Worm (Caenorhabditis elegans): ENCODE data around the gene cyp-35A4.

cyp-35A4 gene

ce11 chrV:4038110-4038509 is 6.7 kb downstream of the cyp-35A4 start, which contains the start of gene C49G7.12:
TSS of gene C49G7.12 (plus strand) at chrV:4038410.
- TF ChIP-seq skn-1 (tag; optimal IDR thresholded peaks at IDR 0.05): no peak
- TF ChIP-seq tbx-2 (tag; optimal IDR thresholded peaks at IDR 0.05): no peak
- TF ChIP-seq nfya-1 (tag; optimal IDR thresholded peaks at IDR 0.05; ENCODE audit: insufficient read depth): no peak
- no peak for TF ChIP-seq jun-1 (tag; optimal IDR thresholded peaks at IDR 0.05)
- no peak for TF ChIP-seq hmg-11 (tag; optimal IDR thresholded peaks at IDR 0.05)
- no peak for TF ChIP-seq mdl-1 (tag; optimal IDR thresholded peaks at IDR 0.05)
- TF ChIP-seq ztf-11 (tag; optimal IDR thresholded peaks at IDR 0.05): no peak
- no peak for TF ChIP-seq fkh-10 (GFP tag; optimal IDR thresholded peaks at IDR 0.05)
- no peak for TF ChIP-seq ceh-9 (tag; optimal IDR thresholded peaks at IDR 0.05)
- TF ChIP-seq egl-27 (tag; optimal IDR thresholded peaks at IDR 0.05): no peak
- no peak for TF ChIP-seq elt-2 (tag; optimal IDR thresholded peaks at IDR 0.05)
- no peak for TF ChIP-seq nhr-12 (tag; optimal IDR thresholded peaks at IDR 0.05)
- no peak for TF ChIP-seq R02D3.7 (tag; optimal IDR thresholded peaks at IDR 0.05)
- TF ChIP-seq mml-1 (tag; optimal IDR thresholded peaks at IDR 0.05): no peak
- TF ChIP-seq ceh-82 (tag; optimal IDR thresholded peaks at IDR 0.05): no peak

ce11 chrV:4038557-4038956 is 7.1 kb downstream of the cyp-35A4 start:
- TF ChIP-seq nhr-11 (tag; optimal IDR thresholded peaks at IDR 0.05) (no peak), ceh-28 (tag; optimal IDR thresholded peaks at IDR 0.05) (no peak), fkh-2 (tag; optimal IDR thresholded peaks at IDR 0.05) (no peak), mdl-1 (tag; optimal IDR thresholded peaks at IDR 0.05) (no peak), egl-5 (tag; optimal IDR thresholded peaks at IDR 0.05) (no peak), nhr-43 (tag; optimal IDR thresholded peaks at IDR 0.05; ENCODE audit: poor library complexity, severe bottlenecking) (no peak), unc-39 (tag; optimal IDR thresholded peaks at IDR 0.05) (no peak), zag-1 (tag; optimal IDR thresholded peaks at IDR 0.05) (no peak), ceh-16 (tag; optimal IDR thresholded peaks at IDR 0.05) (no peak), nhr-67 (tag; optimal IDR thresholded peaks at IDR 0.05) (no peak), jun-1 (tag; optimal IDR thresholded peaks at IDR 0.05) (no peak), nfya-1 (tag; optimal IDR thresholded peaks at IDR 0.05; ENCODE audit: insufficient read depth) (no peak), ztf-11 (tag; optimal IDR thresholded peaks at IDR 0.05) (no peak), snpc-4 (tag; optimal IDR thresholded peaks at IDR 0.05) (no peak), ceh-9 (tag; optimal IDR thresholded peaks at IDR 0.05) (no peak), hmg-11 (tag; optimal IDR thresholded peaks at IDR 0.05) (no peak), fos-1 (tag; optimal IDR thresholded peaks at IDR 0.05) (no peak), ZK546.5 (tag; optimal IDR thresholded peaks at IDR 0.05) (no peak), nhr-23 (tag; optimal IDR thresholded peaks at IDR 0.05) (no peak), elt-1 (tag; optimal IDR thresholded peaks at IDR 0.05) (no peak)

ce11 chrV:4041853-4042424 is 10.5 kb downstream of the cyp-35A4 start, which contains the start of the genes C49G7.10 and irg-2:
TSS of gene C49G7.10 (minus strand) at chrV:4042021.
TSS of gene irg-2 (plus strand) at chrV:4042181.
- TF ChIP-seq nhr-237 (tag; optimal IDR thresholded peaks at IDR 0.05): no peak
- TF ChIP-seq eor-1 (tag; optimal IDR thresholded peaks at IDR 0.05): no peak
- no peak for TF ChIP-seq snpc-4 (tag; optimal IDR thresholded peaks at IDR 0.05)
- no peak for TF ChIP-seq nhr-12 (tag; optimal IDR thresholded peaks at IDR 0.05)
- no peak for TF ChIP-seq mdl-1 (tag; optimal IDR thresholded peaks at IDR 0.05)
- TF ChIP-seq nfya-1 (tag; optimal IDR thresholded peaks at IDR 0.05; ENCODE audit: insufficient read depth): no peak
- TF ChIP-seq elt-3 (tag; optimal IDR thresholded peaks at IDR 0.05): no peak
- TF ChIP-seq ceh-82 (tag; optimal IDR thresholded peaks at IDR 0.05): no peak
- TF ChIP-seq egl-27 (tag; optimal IDR thresholded peaks at IDR 0.05): no peak
- TF ChIP-seq fos-1 (tag; optimal IDR thresholded peaks at IDR 0.05): no peak
- no peak for TF ChIP-seq pqm-1 (tag; optimal IDR thresholded peaks at IDR 0.05)
- no peak for TF ChIP-seq R02D3.7 (tag; optimal IDR thresholded peaks at IDR 0.05)
- no peak for TF ChIP-seq hmg-11 (tag; optimal IDR thresholded peaks at IDR 0.05)
- TF ChIP-seq ztf-11 (tag; optimal IDR thresholded peaks at IDR 0.05): no peak
- TF ChIP-seq tbx-2 (tag; optimal IDR thresholded peaks at IDR 0.05): no peak
- no peak for TF ChIP-seq ceh-16 (tag; optimal IDR thresholded peaks at IDR 0.05)

- no peak for TF ChIP-seq eor-1 (tag; optimal IDR thresholded peaks at IDR 0.05)
- TF ChIP-seq hmg-11 (tag; optimal IDR thresholded peaks at IDR 0.05): no peak
- no peak for TF ChIP-seq nhr-23 (tag; optimal IDR thresholded peaks at IDR 0.05)
- TF ChIP-seq ceh-16 (tag; optimal IDR thresholded peaks at IDR 0.05): no peak
- TF ChIP-seq ceh-9 (tag; optimal IDR thresholded peaks at IDR 0.05): no peak
- no peak for TF ChIP-seq fkh-2 (tag; optimal IDR thresholded peaks at IDR 0.05)
- no peak for TF ChIP-seq fkh-10 (GFP tag; optimal IDR thresholded peaks at IDR 0.05)
- no peak for TF ChIP-seq sea-2 (GFP tag; optimal IDR thresholded peaks at IDR 0.05)
- no peak for TF ChIP-seq nhr-67 (tag; optimal IDR thresholded peaks at IDR 0.05)
- TF ChIP-seq nhr-12 (tag; optimal IDR thresholded peaks at IDR 0.05): no peak
- no peak for TF ChIP-seq aly-2 (tag; optimal IDR thresholded peaks at IDR 0.05)
- no peak for TF ChIP-seq ZK546.5 (tag; optimal IDR thresholded peaks at IDR 0.05)
- TF ChIP-seq snpc-4 (tag; optimal IDR thresholded peaks at IDR 0.05): no peak
- TF ChIP-seq egl-27 (tag; optimal IDR thresholded peaks at IDR 0.05): no peak
- no peak for TF ChIP-seq nfya-1 (tag; optimal IDR thresholded peaks at IDR 0.05; ENCODE audit: insufficient read depth)
- TF ChIP-seq fos-1 (tag; optimal IDR thresholded peaks at IDR 0.05): no peak
- no peak for TF ChIP-seq zag-1 (tag; optimal IDR thresholded peaks at IDR 0.05)
Observed at ce11 chrV:4043632-4044031, 12.2 kb downstream of the cyp-35A4 start, which contains the start of gene phat-3. TSS of gene phat-3 (plus strand) at chrV:4043932.
